Worm (Caenorhabditis elegans) whole organism, L1 larva: Measurements from ENCODE around the gene F25B5.5.

Experiments used
- C04F5.9 ChIP-seq: sonication (generic microtip); optimal IDR thresholded peaks from 2 replicates; lab custom pipeline; 2016; ENCODE audit warnings: missing genetic modification characterization, missing compliant biosample characterization
- Y116A8C.19 ChIP-seq: sonication (generic microtip); optimal IDR thresholded peaks from 2 replicates; lab custom pipeline; 2016; ENCODE audit warnings: missing compliant biosample characterization, missing genetic modification characterization, borderline replicate concordance
- aly-2 ChIP-seq: fragments of 150-350 bp; optimal IDR thresholded peaks from 2 replicates; lab custom pipeline; 2014; ENCODE audit warnings: missing biosample characterization, missing genetic modification characterization
- blmp-1 ChIP-seq: fragments of 150-350 bp; optimal IDR thresholded peaks from 2 replicates; lab custom pipeline; 2014; ENCODE audit warnings: missing biosample characterization, missing genetic modification characterization
- ceh-8 ChIP-seq: fragments of 200-800 bp; sonication (Bioruptor generic); optimal IDR thresholded peaks from 2 replicates; lab custom pipeline; 2018; ENCODE audit warnings: mild to moderate bottlenecking, missing genetic modification characterization, moderate library complexity, missing compliant biosample characterization
- ceh-82 ChIP-seq, 3 experiments: fragments of 150-350 bp in 1 of 3; sonication (generic microtip) in 2 of 3; optimal IDR thresholded peaks; 2 replicates each; lab custom pipeline; 2014 to 2017; ENCODE audit warnings: missing biosample characterization in 3 of 3, missing genetic modification characterization in 3 of 3
- ceh-88 ChIP-seq: fragments of 200-800 bp; sonication (Bioruptor generic); IDR thresholded peaks from 2 replicates; pipeline ENCODE4 v1.3.6; 2022; ENCODE audit warnings: missing genetic modification characterization, missing compliant biosample characterization
- ceh-90 ChIP-seq: sonication (generic microtip); optimal IDR thresholded peaks from 2 replicates; lab custom pipeline; 2016; ENCODE audit warnings: missing genetic modification characterization, missing compliant biosample characterization
- dpl-1 ChIP-seq, 3 experiments: fragments of 150-350 bp in 2 of 3; sonication (generic microtip) in 1 of 3; optimal IDR thresholded peaks; 2 replicates each; lab custom pipeline; 2014 to 2017; ENCODE audit warnings: missing biosample characterization in 3 of 3, missing genetic modification characterization in 3 of 3, missing genetic modification reagents in 3 of 3
- efl-1 ChIP-seq, 4 experiments: fragments of 150-350 bp; optimal IDR thresholded peaks in 3 of 4; peaks in 1 of 4; 1 replicate in 1 of 4; 2 replicates in 3 of 4; lab custom pipeline; 2014; ENCODE audit warnings: missing biosample characterization in 2 of 4, missing genetic modification characterization in 2 of 4, missing genetic modification reagents in 2 of 4
- egl-13 ChIP-seq: sonication (generic microtip); optimal IDR thresholded peaks from 2 replicates; lab custom pipeline; 2016; ENCODE audit warnings: missing genotype, missing genetic modification reagents, missing genetic modification characterization, missing compliant biosample characterization
- elt-2 ChIP-seq: sonication (generic microtip); optimal IDR thresholded peaks from 2 replicates; lab custom pipeline; 2016; ENCODE audit warnings: missing genetic modification characterization, mild to moderate bottlenecking, inconsistent platforms, missing compliant biosample characterization, missing genetic modification reagents
- elt-3 ChIP-seq, 6 experiments: fragments of 150-350 bp in 1 of 6; sonication (generic microtip); optimal IDR thresholded peaks; 2 replicates each; lab custom pipeline; 2017 to 2018; ENCODE audit warnings: missing biosample characterization in 6 of 6, missing genetic modification characterization in 6 of 6, inconsistent platforms in 1 of 6
- fkh-10 ChIP-seq: sonication (generic microtip); optimal IDR thresholded peaks from 2 replicates; lab custom pipeline; 2017; ENCODE audit warnings: missing biosample characterization, missing genetic modification reagents, missing genetic modification characterization
- fos-1 ChIP-seq: fragments of 150-350 bp; optimal IDR thresholded peaks from 2 replicates; lab custom pipeline; 2014; ENCODE audit warnings: missing biosample characterization, missing genetic modification characterization
- grh-1 ChIP-seq: fragments of 200-800 bp; sonication (Bioruptor generic); IDR thresholded peaks from 2 replicates; pipeline ENCODE4 v1.3.6; 2022; ENCODE audit warnings: missing genetic modification reagents, missing genetic modification characterization, missing compliant biosample characterization
- hlh-17 ChIP-seq: fragments of 200-800 bp; sonication (Bioruptor generic); optimal IDR thresholded peaks from 2 replicates; lab custom pipeline; 2018; ENCODE audit warnings: missing genetic modification characterization, mild to moderate bottlenecking, missing compliant biosample characterization, moderate library complexity, borderline replicate concordance
- hpl-2 ChIP-seq: fragments of 150-350 bp; optimal IDR thresholded peaks from 2 replicates; lab custom pipeline; 2014; ENCODE audit warnings: missing biosample characterization, missing genetic modification reagents, missing genetic modification characterization
- jun-1 ChIP-seq: fragments of 150-350 bp; optimal IDR thresholded peaks from 2 replicates; lab custom pipeline; 2014; ENCODE audit warnings: missing biosample characterization, missing genetic modification reagents, missing genetic modification characterization
- lin-14 ChIP-seq: fragments of 200-800 bp; sonication (Bioruptor generic); optimal IDR thresholded peaks from 2 replicates; lab custom pipeline; 2018; ENCODE audit warnings: mild to moderate bottlenecking, missing genetic modification characterization, moderate library complexity, missing compliant biosample characterization
- lin-35 ChIP-seq, 2 experiments: fragments of 150-350 bp; optimal IDR thresholded peaks; 2 replicates each; lab custom pipeline; 2014; ENCODE audit warnings: missing biosample characterization in 2 of 2, missing genetic modification characterization in 2 of 2, missing genetic modification reagents in 2 of 2
- lin-39 ChIP-seq: fragments of 150-350 bp; optimal IDR thresholded peaks from 2 replicates; lab custom pipeline; 2014; ENCODE audit warnings: missing biosample characterization, missing genetic modification reagents, missing genetic modification characterization
- lsy-2 ChIP-seq, 2 experiments: fragments of 150-350 bp; optimal IDR thresholded peaks; 2 replicates each; lab custom pipeline; 2014; ENCODE audit warnings: missing biosample characterization in 2 of 2, missing genetic modification characterization in 2 of 2
- mab-9 ChIP-seq: fragments of 200-800 bp; sonication (Bioruptor generic); IDR thresholded peaks from 2 replicates; pipeline ENCODE4 v1.3.6; 2022; ENCODE audit warnings: missing genetic modification reagents, missing genetic modification characterization, missing compliant biosample characterization
- mdl-1 ChIP-seq, 2 experiments: fragments of 150-350 bp; optimal IDR thresholded peaks; 2 replicates each; lab custom pipeline; 2014 to 2017; ENCODE audit warnings: missing biosample characterization in 2 of 2, missing genetic modification characterization in 2 of 2, inconsistent platforms in 1 of 2
- nhr-11 ChIP-seq: fragments of 150-350 bp; optimal IDR thresholded peaks from 2 replicates; lab custom pipeline; 2014; ENCODE audit warnings: missing biosample characterization, missing genetic modification characterization
- nhr-19 ChIP-seq: fragments of 200-800 bp; sonication (Bioruptor generic); conservative IDR thresholded peaks from 2 replicates; pipeline ENCODE4 v1.3.6; 2022; ENCODE audit warnings: missing genetic modification characterization, missing compliant biosample characterization
- nhr-20 ChIP-seq: sonication (generic microtip); optimal IDR thresholded peaks from 2 replicates; lab custom pipeline; 2016; ENCODE audit warnings: mild to moderate bottlenecking, missing genetic modification characterization, missing compliant biosample characterization
- nhr-237 ChIP-seq: fragments of 150-350 bp; optimal IDR thresholded peaks from 2 replicates; lab custom pipeline; 2014; ENCODE audit warnings: missing biosample characterization, missing genetic modification characterization
- nhr-28 ChIP-seq: fragments of 150-350 bp; optimal IDR thresholded peaks from 2 replicates; lab custom pipeline; 2014; ENCODE audit warnings: missing biosample characterization, missing genetic modification characterization
- nhr-47 ChIP-seq: sonication (generic microtip); optimal IDR thresholded peaks from 2 replicates; lab custom pipeline; 2016; ENCODE audit warnings: mild to moderate bottlenecking, missing genetic modification characterization, moderate library complexity, missing compliant biosample characterization
- nhr-71 ChIP-seq: sonication (generic microtip); optimal IDR thresholded peaks from 2 replicates; lab custom pipeline; 2016; ENCODE audit warnings: mild to moderate bottlenecking, missing genetic modification characterization, moderate library complexity, missing compliant biosample characterization
- nhr-76 ChIP-seq: sonication (generic microtip); optimal IDR thresholded peaks from 2 replicates; lab custom pipeline; 2017; ENCODE audit warnings: missing biosample characterization, missing genetic modification characterization
- nhr-84 ChIP-seq: sonication (generic microtip); optimal IDR thresholded peaks from 2 replicates; lab custom pipeline; 2017; ENCODE audit warnings: missing biosample characterization, missing genetic modification characterization
- nhr-85 ChIP-seq: sonication (generic microtip); peaks from one replicate; lab custom pipeline; 2016; ENCODE audit warnings: missing genetic modification characterization, inconsistent platforms, missing compliant biosample characterization
- pax-3 ChIP-seq: fragments of 200-800 bp; sonication (Bioruptor generic); optimal IDR thresholded peaks from 2 replicates; lab custom pipeline; 2018; ENCODE audit warnings: mild to moderate bottlenecking, missing genetic modification characterization, moderate library complexity, missing compliant biosample characterization
- skn-1 ChIP-seq: fragments of 150-350 bp; optimal IDR thresholded peaks from 2 replicates; lab custom pipeline; 2014; ENCODE audit warnings: missing biosample characterization, missing genetic modification characterization
- snpc-4 ChIP-seq: fragments of 150-350 bp; optimal IDR thresholded peaks from 2 replicates; lab custom pipeline; 2014; ENCODE audit warnings: missing biosample characterization, missing genetic modification characterization
- snu-23 ChIP-seq: sonication (generic microtip); optimal IDR thresholded peaks from 2 replicates; lab custom pipeline; 2016; ENCODE audit warnings: missing genetic modification characterization, missing compliant biosample characterization
- sox-4 ChIP-seq: sonication (generic microtip); optimal IDR thresholded peaks from 2 replicates; lab custom pipeline; 2016; ENCODE audit warnings: missing genetic modification characterization, missing compliant biosample characterization
- sptf-1 ChIP-seq: fragments of 150-350 bp; optimal IDR thresholded peaks from 2 replicates; lab custom pipeline; 2014; ENCODE audit warnings: missing biosample characterization, missing genetic modification characterization
- sup-37 ChIP-seq: fragments of 200-800 bp; sonication (Bioruptor generic); optimal IDR thresholded peaks from 2 replicates; lab custom pipeline; 2018; ENCODE audit warnings: mild to moderate bottlenecking, missing genetic modification characterization, missing compliant biosample characterization
- unc-30 ChIP-seq: sonication (generic microtip); optimal IDR thresholded peaks from 2 replicates; lab custom pipeline; 2017; ENCODE audit warnings: missing biosample characterization, missing genetic modification characterization
- vab-15 ChIP-seq: sonication (generic microtip); optimal IDR thresholded peaks from 2 replicates; lab custom pipeline; 2017; ENCODE audit warnings: missing genotype, mild to moderate bottlenecking, missing genetic modification characterization, missing compliant biosample characterization
- ztf-11 ChIP-seq, 2 experiments: sonication (generic microtip); optimal IDR thresholded peaks; 2 replicates each; lab custom pipeline; 2016 to 2017; ENCODE audit warnings: missing genetic modification characterization in 2 of 2, missing biosample characterization in 1 of 2, missing compliant biosample characterization in 1 of 2

Gene F25B5.5

ce11 chrIII:5965839-5966463 is 20.0 kb upstream of the F25B5.5 start, which contains the start of gene dct-6:
dct-6 (plus strand) TSS chrIII:5966413.
- TF ChIP-seq mdl-1 (tag; optimal IDR thresholded peaks at IDR 0.05; lab: Kevin White, UChicago) (no peak), fkh-10 (GFP tag; lab: Kevin White, UChicago) (no peak), nhr-85 (no peak), lin-39 (tag; lab: Kevin White, UChicago) (no peak), Y116A8C.19 (tag; lab: Kevin White, UChicago) (no peak), unc-30 (tag; lab: Kevin White, UChicago) (no peak), ceh-90 (tag; lab: Kevin White, UChicago) (no peak), aly-2 (tag; lab: Kevin White, UChicago) (no peak), hlh-17 (GFP tag; lab: Kevin White, UChicago) (no peak), sup-37 (no peak), dpl-1 (GFP tag; optimal IDR thresholded peaks at IDR 0.05; lab: Kevin White, UChicago) (no peak), jun-1 (tag; lab: Kevin White, UChicago) (no peak), nhr-28 (no peak), elt-3 (tag; optimal IDR thresholded peaks at IDR 0.05; lab: Kevin White, UChicago) (no peak), elt-2 (no peak), vab-15 (tag; lab: Kevin White, UChicago) (no peak)

ce11 chrIII:5965368-5965767 is 19.4 kb upstream of the F25B5.5 start:
- TF ChIP-seq lin-14 (peak; percentile 3), nhr-237 (tag; lab: Kevin White, UChicago) (no peak), nhr-85 (peak; percentile 64)
- TF ChIP-seq, all 84 proteins: peak for 2

- TF ChIP-seq pax-3 (tag; lab: Kevin White, UChicago), result no peak
- TF ChIP-seq nhr-71 (tag; lab: Kevin White, UChicago), result peak; percentile 20
- TF ChIP-seq nhr-20 (tag; lab: Kevin White, UChicago), result peak; percentile 9
- TF ChIP-seq elt-3 (tag; optimal IDR thresholded peaks at IDR 0.05; lab: Kevin White, UChicago), result peak in 3 of 6 experiments; percentile 10 to 53 (median 11)
- TF ChIP-seq egl-13 (tag; lab: Kevin White, UChicago), result no peak
- TF ChIP-seq lin-35 (GFP tag; optimal IDR thresholded peaks at IDR 0.05; lab: Kevin White, UChicago), result no peak
- TF ChIP-seq fos-1 (tag; lab: Kevin White, UChicago), result no peak
- no peak for TF ChIP-seq sox-4 (tag; lab: Kevin White, UChicago)
- TF ChIP-seq snu-23 (GFP tag; lab: Kevin White, UChicago), result peak; percentile 6
- peak; percentile 72 for TF ChIP-seq nhr-85
- no peak for TF ChIP-seq nhr-237 (tag; lab: Kevin White, UChicago)
- TF ChIP-seq blmp-1 (tag; lab: Kevin White, UChicago), result peak; percentile 91
- no peak for TF ChIP-seq hpl-2
- TF ChIP-seq lin-14, result peak; percentile 40
- no peak for TF ChIP-seq skn-1
- TF ChIP-seq grh-1 (GFP tag; lab: Robert Waterston, UW), result no peak
- peak in 1 of 2 experiments; percentile 24 for TF ChIP-seq lsy-2 (tag; optimal IDR thresholded peaks at IDR 0.05; lab: Kevin White, UChicago)
- TF ChIP-seq snpc-4 (tag; lab: Kevin White, UChicago), result no peak
- TF ChIP-seq C04F5.9 (tag; lab: Kevin White, UChicago), result no peak
- no peak for TF ChIP-seq ceh-8 (GFP tag; lab: Kevin White, UChicago)
- TF ChIP-seq, all 84 proteins: peak for 8
These were observed 18.2 kb upstream of the F25B5.5 start for ce11 chrIII:5964058-5964632.

- TF ChIP-seq ztf-11 (tag; optimal IDR thresholded peaks at IDR 0.05; lab: Kevin White, UChicago) (no peak), ceh-88 (GFP tag; lab: Robert Waterston, UW) (no peak), nhr-47 (tag; lab: Kevin White, UChicago) (no peak), unc-30 (tag; lab: Kevin White, UChicago) (no peak), pax-3 (tag; lab: Kevin White, UChicago) (no peak), jun-1 (tag; lab: Kevin White, UChicago) (no peak), mab-9 (GFP tag; lab: Robert Waterston, UW) (no peak), sptf-1 (tag; lab: Kevin White, UChicago) (no peak), nhr-85 (no peak), egl-13 (tag; lab: Kevin White, UChicago) (no peak), nhr-19 (GFP tag; lab: Robert Waterston, UW) (no peak), nhr-84 (tag; lab: Kevin White, UChicago) (no peak), nhr-76 (tag; lab: Kevin White, UChicago) (no peak), ceh-82 (tag; optimal IDR thresholded peaks at IDR 0.05; lab: Kevin White, UChicago) (no peak), nhr-11 (tag; lab: Kevin White, UChicago) (no peak), nhr-237 (tag; lab: Kevin White, UChicago) (no peak), efl-1 (optimal IDR thresholded peaks at IDR 0.05; lab: Kevin White, UChicago) (no peak), efl-1 (GFP tag; optimal IDR thresholded peaks at IDR 0.05 in 1 of 2; lab: Kevin White, UChicago) (no peak)
These were observed 15.6 kb upstream of the F25B5.5 start for ce11 chrIII:5961560-5961959.
